ENCODE assay signal across 5 fruit fly cellular contexts in genomic region chrX:13879169-13879821, dm6.
TF ChIP-seq lines count a peak whose summit lies in the region.

No protein-coding gene starts in this region.

- TF ChIP-seq CTCF in whole organism, embryonic (GFP tag; optimal IDR thresholded peaks at IDR 0.05; lab: Kevin White, UChicago), result no peak

TF ChIP-seq in whole organism, adult, 20 proteins besides CTCF, POLR2A, EP300 and RAD21:
- TF ChIP-seq tj (GFP tag; optimal IDR thresholded peaks at IDR 0.05; lab: Kevin White, UChicago), result peak; percentile 69
- TF ChIP-seq CG7045 (GFP tag; optimal IDR thresholded peaks at IDR 0.05; lab: Kevin White, UChicago), result no peak
- no peak for TF ChIP-seq CG12768 (GFP tag; optimal IDR thresholded peaks at IDR 0.05; lab: Kevin White, UChicago)

TF ChIP-seq in whole organism, embryonic, 481 proteins besides CTCF, POLR2A, EP300 and RAD21:
- TF ChIP-seq CG12769 (tag; optimal IDR thresholded peaks at IDR 0.05; lab: Kevin White, UChicago), result peak; percentile 3
- TF ChIP-seq nom (GFP tag; optimal IDR thresholded peaks at IDR 0.05; lab: Kevin White, UChicago), result peak; percentile 84
- TF ChIP-seq pan (optimal IDR thresholded peaks at IDR 0.05; lab: Kevin White, UChicago), result no peak
- peak in 1 of 2 experiments; percentile 10 for TF ChIP-seq pan (GFP tag; optimal IDR thresholded peaks at IDR 0.05 in 1 of 2, IDR thresholded peaks at IDR 0.05 in 1 of 2)
- peak; percentile 74 for TF ChIP-seq Ets65A (GFP tag; lab: Kevin White, UChicago)
- no peak for TF ChIP-seq Rx (GFP tag; IDR thresholded peaks at IDR 0.05; lab: Robert Waterston, UW)
- TF ChIP-seq CG1233 (GFP tag; optimal IDR thresholded peaks at IDR 0.05; lab: Kevin White, UChicago), result peak; percentile 10
- peak; percentile 3 for TF ChIP-seq CG15514 (GFP tag; optimal IDR thresholded peaks at IDR 0.05; lab: Kevin White, UChicago)
- TF ChIP-seq crol (GFP tag; IDR thresholded peaks at IDR 0.05; lab: Robert Waterston, UW), result peak; percentile 76
- peak; percentile 34 for TF ChIP-seq CG11504 (tag; optimal IDR thresholded peaks at IDR 0.05; lab: Kevin White, UChicago)
- TF ChIP-seq ranshi (GFP tag; IDR thresholded peaks at IDR 0.05; lab: Robert Waterston, UW), result no peak
- TF ChIP-seq ro (GFP tag; IDR thresholded peaks at IDR 0.05; lab: Robert Waterston, UW), result no peak
- peak; percentile 23 for TF ChIP-seq ATbp (GFP tag; optimal IDR thresholded peaks at IDR 0.05; lab: Kevin White, UChicago)
- TF ChIP-seq CG4820 (GFP tag; optimal IDR thresholded peaks at IDR 0.05; lab: Kevin White, UChicago), result no peak
- TF ChIP-seq Sox102F (GFP tag; optimal IDR thresholded peaks at IDR 0.05; lab: Kevin White, UChicago), result peak; percentile 5
- no peak for TF ChIP-seq az2 (GFP tag; optimal IDR thresholded peaks at IDR 0.05; lab: Kevin White, UChicago)
- peak; percentile 7 for TF ChIP-seq CG7839 (tag; optimal IDR thresholded peaks at IDR 0.05; lab: Kevin White, UChicago)
- no peak for TF ChIP-seq Blimp-1 (GFP tag; optimal IDR thresholded peaks at IDR 0.05; lab: Kevin White, UChicago)
- TF ChIP-seq CG17186 (GFP tag; optimal IDR thresholded peaks at IDR 0.05; lab: Kevin White, UChicago), result no peak
- peak; percentile 42; the same call in 1 of the 2 replicates for TF ChIP-seq CG7372 (GFP tag; IDR thresholded peaks at IDR 0.05; lab: Robert Waterston, UW)
- TF ChIP-seq bsh (GFP tag; optimal IDR thresholded peaks at IDR 0.05; lab: Kevin White, UChicago), result peak in 1 of 2 experiments; percentile 29

TF ChIP-seq in whole organism, prepupa, 60 proteins besides CTCF, POLR2A, EP300 and RAD21 (continues in another document):
- TF ChIP-seq Hr4 (GFP tag; optimal IDR thresholded peaks at IDR 0.05; lab: Kevin White, UChicago) (no peak), CG15336 (GFP tag; IDR thresholded peaks at IDR 0.05; lab: Robert Waterston, UW) (peak; percentile 32; the same call in 1 of the 2 replicates), achi (GFP tag; optimal IDR thresholded peaks at IDR 0.05; lab: Kevin White, UChicago) (no peak), fd85E (GFP tag; optimal IDR thresholded peaks at IDR 0.05; lab: Kevin White, UChicago) (no peak), CG10631 (GFP tag; optimal IDR thresholded peaks at IDR 0.05; lab: Kevin White, UChicago) (no peak), pdm3 (GFP tag; optimal IDR thresholded peaks at IDR 0.05; lab: Kevin White, UChicago) (no peak), svp (GFP tag; lab: Kevin White, UChicago) (no peak), Eip78C (GFP tag; lab: Kevin White, UChicago) (no peak), vri (GFP tag; optimal IDR thresholded peaks at IDR 0.05; lab: Kevin White, UChicago) (no peak), CG9139 (GFP tag; optimal IDR thresholded peaks at IDR 0.05; lab: Kevin White, UChicago) (peak; percentile 77), fkh (GFP tag; optimal IDR thresholded peaks at IDR 0.05; lab: Kevin White, UChicago) (peak; percentile 41), Sox102F (GFP tag; optimal IDR thresholded peaks at IDR 0.05; lab: Kevin White, UChicago) (no peak), cyc (GFP tag; optimal IDR thresholded peaks at IDR 0.05; lab: Kevin White, UChicago) (no peak), CG3032 (tag; optimal IDR thresholded peaks at IDR 0.05; lab: Kevin White, UChicago) (peak; percentile 59), ss (GFP tag; optimal IDR thresholded peaks at IDR 0.05; lab: Kevin White, UChicago) (peak; percentile 49 to 70), Smox (GFP tag; optimal IDR thresholded peaks at IDR 0.05; lab: Kevin White, UChicago) (no peak), CG4318 (GFP tag; optimal IDR thresholded peaks at IDR 0.05; lab: Kevin White, UChicago) (no peak), fd59A (GFP tag; optimal IDR thresholded peaks at IDR 0.05; lab: Kevin White, UChicago) (no peak), OdsH (GFP tag; optimal IDR thresholded peaks at IDR 0.05; lab: Kevin White, UChicago) (no peak), CG3919 (GFP tag; optimal IDR thresholded peaks at IDR 0.05; lab: Kevin White, UChicago) (peak; percentile 17), CG7368 (GFP tag; optimal IDR thresholded peaks at IDR 0.05; lab: Kevin White, UChicago) (peak; percentile 5), acj6 (GFP tag; optimal IDR thresholded peaks at IDR 0.05; lab: Kevin White, UChicago) (no peak), net (GFP tag; optimal IDR thresholded peaks at IDR 0.05; lab: Kevin White, UChicago) (no peak), Lpt (GFP tag; optimal IDR thresholded peaks at IDR 0.05; lab: Kevin White, UChicago) (peak; percentile 39)

TF ChIP-seq in whole organism, pupa, 21 proteins besides CTCF, POLR2A, EP300 and RAD21:
- peak; percentile 52 for TF ChIP-seq CG13204 (GFP tag; optimal IDR thresholded peaks at IDR 0.05; lab: Kevin White, UChicago)
- TF ChIP-seq Ets98B (GFP tag; IDR thresholded peaks at IDR 0.05; lab: Robert Waterston, UW), result peak; percentile 39; the same call in 1 of the 2 replicates
- TF ChIP-seq fd96Ca (GFP tag; IDR thresholded peaks at IDR 0.05; lab: Robert Waterston, UW), result peak; percentile 44; the same call in 1 of the 3 replicates
- peak; percentile 61 for TF ChIP-seq CG12605 (GFP tag; IDR thresholded peaks at IDR 0.05; lab: Robert Waterston, UW)
- no peak for TF ChIP-seq D1 (tag; optimal IDR thresholded peaks at IDR 0.05; lab: Kevin White, UChicago)
- peak; percentile 35 for TF ChIP-seq CG17806 (tag; optimal IDR thresholded peaks at IDR 0.05; lab: Kevin White, UChicago)
- TF ChIP-seq CG9948 (tag; optimal IDR thresholded peaks at IDR 0.05; lab: Kevin White, UChicago), result peak; percentile 30
- no peak for TF ChIP-seq Snoo (tag; optimal IDR thresholded peaks at IDR 0.05; lab: Kevin White, UChicago)
- TF ChIP-seq CG14655 (GFP tag; optimal IDR thresholded peaks at IDR 0.05; lab: Kevin White, UChicago), result peak; percentile 41
- peak; percentile 6 for TF ChIP-seq Pif1B (GFP tag; optimal IDR thresholded peaks at IDR 0.05; lab: Kevin White, UChicago)
- no peak for TF ChIP-seq EcR (GFP tag; optimal IDR thresholded peaks at IDR 0.05; lab: Kevin White, UChicago)
- no peak for TF ChIP-seq rn (GFP tag; IDR thresholded peaks at IDR 0.05; lab: Robert Waterston, UW)
- TF ChIP-seq Pif1A (GFP tag; optimal IDR thresholded peaks at IDR 0.05; lab: Kevin White, UChicago), result peak; percentile 20
- TF ChIP-seq gl (tag; optimal IDR thresholded peaks at IDR 0.05; lab: Kevin White, UChicago), result peak; percentile 74
- TF ChIP-seq CG15710 (tag; optimal IDR thresholded peaks at IDR 0.05; lab: Kevin White, UChicago), result peak; percentile 56
- peak; percentile 46 for TF ChIP-seq CG8159 (tag; optimal IDR thresholded peaks at IDR 0.05; lab: Kevin White, UChicago)
- peak; percentile 33 for TF ChIP-seq CG8301 (tag; optimal IDR thresholded peaks at IDR 0.05; lab: Kevin White, UChicago)
- peak; percentile 25 for TF ChIP-seq CG34367 (tag; optimal IDR thresholded peaks at IDR 0.05; lab: Kevin White, UChicago)
TF ChIP-seq in whole organism, pupa: peak in this region for 14.

TF ChIP-seq in whole organism, wandering third instar larva, 38 proteins besides CTCF, POLR2A, EP300 and RAD21:
- no peak for TF ChIP-seq sv (GFP tag; optimal IDR thresholded peaks at IDR 0.05; lab: Kevin White, UChicago)
- TF ChIP-seq N (GFP tag; optimal IDR thresholded peaks at IDR 0.05; lab: Kevin White, UChicago), result peak; percentile 21
- no peak for TF ChIP-seq Myc (optimal IDR thresholded peaks at IDR 0.05; lab: Kevin White, UChicago)
- peak; percentile 28 for TF ChIP-seq Sp1 (GFP tag; optimal IDR thresholded peaks at IDR 0.05; lab: Kevin White, UChicago)
- no peak for TF ChIP-seq rgr (GFP tag; optimal IDR thresholded peaks at IDR 0.05; lab: Kevin White, UChicago)
- no peak for TF ChIP-seq ey (GFP tag; optimal IDR thresholded peaks at IDR 0.05; lab: Kevin White, UChicago)
- peak; percentile 96 for TF ChIP-seq Dfd (GFP tag; optimal IDR thresholded peaks at IDR 0.05; lab: Kevin White, UChicago)
